Worm (Caenorhabditis elegans) whole organism, L4 larva: ENCODE measurements around the gene F16G10.11.
A peak's percentile ranks its signal among the peaks of the same experiment; 100 is the strongest.

Experiments
- F10B5.3 ChIP-seq: sonication (generic microtip); optimal IDR thresholded peaks from 2 replicates; lab custom pipeline; 2016; ENCODE audit warnings: mild to moderate bottlenecking, missing genetic modification characterization, missing compliant biosample characterization
- R02D3.7 ChIP-seq: fragments of 150-350 bp; sonication (generic microtip); optimal IDR thresholded peaks from 3 replicates; lab custom pipeline; 2014; ENCODE audit warnings: missing biosample characterization, missing genetic modification characterization
- Y105C5A.15 ChIP-seq: fragments of 200-800 bp; sonication (Bioruptor generic); IDR thresholded peaks from 2 replicates; pipeline ENCODE4 v1.3.6; 2022; ENCODE audit warnings: missing genetic modification characterization, missing compliant biosample characterization
- ZK337.2 ChIP-seq: fragments of 200-800 bp; sonication (Bioruptor generic); IDR thresholded peaks from 2 replicates; pipeline ENCODE4 v1.3.6; 2022; ENCODE audit warnings: missing genetic modification reagents, missing genetic modification characterization, missing compliant biosample characterization
- aha-1 ChIP-seq: fragments of 150-350 bp; peaks from one replicate; lab custom pipeline; 2014; ENCODE audit warnings: missing biosample characterization, missing genetic modification characterization
- ama-1 ChIP-seq: fragments of 150-350 bp; optimal IDR thresholded peaks from 2 replicates; lab custom pipeline; 2014; ENCODE audit warnings: inconsistent platforms, mixed read lengths
- arid-1 ChIP-seq: fragments of 200-800 bp; sonication (Bioruptor generic); conservative IDR thresholded peaks from 2 replicates; pipeline ENCODE4 v1.3.6; 2022; ENCODE audit warnings: missing genetic modification reagents, missing genetic modification characterization, missing compliant biosample characterization
- attf-4 ChIP-seq: sonication (generic microtip); optimal IDR thresholded peaks from 3 replicates; lab custom pipeline; 2017; ENCODE audit warnings: missing biosample characterization, missing genetic modification characterization
- ceh-32 ChIP-seq: sonication (generic microtip); optimal IDR thresholded peaks from 2 replicates; lab custom pipeline; 2016; ENCODE audit warnings: mild to moderate bottlenecking, missing genetic modification characterization, missing compliant biosample characterization; ENCODE audit not compliant: poor library complexity
- daf-16 ChIP-seq, 3 experiments: sonication (generic microtip); optimal IDR thresholded peaks; 2 replicates each; lab custom pipeline; 2016 to 2017; ENCODE audit warnings: missing genetic modification characterization in 3 of 3, missing genetic modification reagents in 3 of 3, mild to moderate bottlenecking in 2 of 3, missing compliant biosample characterization in 2 of 3, missing biosample characterization in 1 of 3, moderate library complexity in 1 of 3
- dmd-9 ChIP-seq: fragments of 200-800 bp; sonication (Bioruptor generic); IDR thresholded peaks from 2 replicates; pipeline ENCODE4 v1.3.6; 2022; ENCODE audit warnings: missing genetic modification reagents, missing genetic modification characterization, missing compliant biosample characterization
- fos-1 ChIP-seq: fragments of 150-350 bp; optimal IDR thresholded peaks from 2 replicates; lab custom pipeline; 2014; ENCODE audit warnings: missing biosample characterization, missing genetic modification characterization
- hif-1 ChIP-seq, 2 experiments: sonication (generic microtip); optimal IDR thresholded peaks; 2 replicates each; lab custom pipeline; 2016 to 2017; ENCODE audit warnings: missing compliant biosample characterization in 2 of 2, missing genetic modification characterization in 2 of 2, missing genetic modification reagents in 2 of 2, missing genotype in 2 of 2, mild to moderate bottlenecking in 1 of 2
- hlh-30 ChIP-seq: sonication (generic microtip); optimal IDR thresholded peaks from 2 replicates; lab custom pipeline; 2017; ENCODE audit warnings: antibody characterized with exemption, mild to moderate bottlenecking, missing genetic modification characterization, missing compliant biosample characterization; ENCODE audit not compliant: insufficient read depth
- lin-15B ChIP-seq: fragments of 150-350 bp; sonication (generic microtip); optimal IDR thresholded peaks from 3 replicates; lab custom pipeline; 2014; ENCODE audit warnings: missing biosample characterization, missing genetic modification characterization
- lin-29 ChIP-seq: fragments of 200-800 bp; sonication (Bioruptor generic); IDR thresholded peaks from 2 replicates; pipeline ENCODE4 v1.3.6; 2022; ENCODE audit warnings: missing genetic modification reagents, missing genetic modification characterization, missing compliant biosample characterization
- lir-3 ChIP-seq: sonication (generic microtip); optimal IDR thresholded peaks from 2 replicates; lab custom pipeline; 2016; ENCODE audit warnings: mild to moderate bottlenecking, missing genetic modification characterization, missing compliant biosample characterization
- madf-5 ChIP-seq, 2 experiments: fragments of 200-800 bp; sonication (Bioruptor generic); IDR thresholded peaks; 2 replicates each; pipeline ENCODE4 v1.3.6; 2022; ENCODE audit warnings: missing compliant biosample characterization in 2 of 2, missing genetic modification characterization in 2 of 2
- madf-9 ChIP-seq: fragments of 200-800 bp; sonication (Bioruptor generic); conservative IDR thresholded peaks from 2 replicates; pipeline ENCODE4 v1.3.6; 2022; ENCODE audit warnings: missing genetic modification reagents, missing genetic modification characterization, missing compliant biosample characterization
- mep-1 ChIP-seq: fragments of 150-350 bp; sonication (generic microtip); optimal IDR thresholded peaks from 3 replicates; lab custom pipeline; 2014; ENCODE audit warnings: missing biosample characterization, missing genetic modification characterization
- nhr-28 ChIP-seq: fragments of 150-350 bp; optimal IDR thresholded peaks from 2 replicates; lab custom pipeline; 2014; ENCODE audit warnings: missing biosample characterization, missing genetic modification characterization
- nhr-77 ChIP-seq: fragments of 150-350 bp; optimal IDR thresholded peaks from 2 replicates; lab custom pipeline; 2014; ENCODE audit warnings: missing biosample characterization, missing genetic modification characterization
- pqm-1 ChIP-seq: sonication (generic microtip); optimal IDR thresholded peaks from 2 replicates; lab custom pipeline; 2017; ENCODE audit warnings: missing biosample characterization, missing genetic modification characterization
- rbr-2 ChIP-seq: sonication (generic microtip); optimal IDR thresholded peaks from 2 replicates; lab custom pipeline; 2016; ENCODE audit warnings: missing genotype, missing genetic modification characterization, missing compliant biosample characterization
- sdz-12 ChIP-seq: fragments of 200-800 bp; sonication (Bioruptor generic); optimal IDR thresholded peaks from 2 replicates; lab custom pipeline; 2018; ENCODE audit warnings: mild to moderate bottlenecking, missing genetic modification characterization, missing compliant biosample characterization
- set-16 ChIP-seq: fragments of 200-800 bp; sonication (Bioruptor generic); IDR thresholded peaks from 2 replicates; pipeline ENCODE4 v1.3.6; 2022; ENCODE audit warnings: missing genetic modification reagents, missing genetic modification characterization, missing compliant biosample characterization
- spr-1 ChIP-seq: sonication (generic microtip); optimal IDR thresholded peaks from 2 replicates; lab custom pipeline; 2016; ENCODE audit warnings: mild to moderate bottlenecking, missing genetic modification characterization, missing compliant biosample characterization
- unc-62 ChIP-seq, 3 experiments: fragments of 150-350 bp in 1 of 3; sonication (generic microtip); optimal IDR thresholded peaks in 2 of 3; peaks in 1 of 3; 1 replicate in 1 of 3; 2 replicates in 2 of 3; lab custom pipeline; 2014 to 2017; ENCODE audit warnings: missing biosample characterization in 3 of 3, missing genetic modification characterization in 3 of 3, missing genetic modification reagents in 3 of 3, missing genotype in 1 of 3
- zag-1 ChIP-seq: fragments of 150-350 bp; optimal IDR thresholded peaks from 2 replicates; lab custom pipeline; 2014; ENCODE audit warnings: missing biosample characterization, missing genetic modification characterization
- zip-11 ChIP-seq: fragments of 200-800 bp; sonication (Bioruptor generic); IDR thresholded peaks from 2 replicates; pipeline ENCODE4 v1.3.6; 2022; ENCODE audit warnings: missing genetic modification characterization, missing compliant biosample characterization
- ztf-11 ChIP-seq: fragments of 150-350 bp; optimal IDR thresholded peaks from 2 replicates; lab custom pipeline; 2014; ENCODE audit warnings: missing biosample characterization, missing genetic modification characterization
- ztf-7 ChIP-seq: fragments of 150-350 bp; optimal IDR thresholded peaks from 2 replicates; lab custom pipeline; 2014; ENCODE audit warnings: missing biosample characterization, missing genetic modification characterization

Gene F16G10.11

DNA sequence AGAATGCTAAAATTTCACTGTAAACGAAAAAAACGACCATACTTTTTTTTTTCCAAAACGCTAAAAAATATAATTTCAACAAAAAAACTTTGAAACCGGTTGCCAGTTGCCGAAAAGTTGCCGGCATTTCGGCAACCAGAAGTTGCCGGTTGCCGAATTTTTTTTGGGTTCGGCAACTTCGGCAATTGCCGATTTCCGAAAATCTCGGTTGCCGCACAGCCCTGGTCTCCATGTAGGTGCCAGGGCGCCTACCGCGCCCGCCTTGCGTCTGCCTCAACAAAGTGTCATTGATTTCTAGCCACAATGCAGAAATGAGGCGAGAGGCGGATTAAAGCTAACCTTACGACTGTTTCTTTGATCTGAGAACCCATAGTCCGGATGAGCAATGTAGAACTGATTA lies 17.4 kb upstream of the F16G10.11 start:
- TF ChIP-seq ama-1 (no peak), zag-1 (tag; lab: Kevin White, UChicago) (no peak), ceh-32 (tag; lab: Kevin White, UChicago) (no peak), hlh-30 (tag; lab: Kevin White, UChicago) (no peak), set-16 (GFP tag; lab: Robert Waterston, UW) (peak; percentile 56; the same call in 1 of the 2 replicates), arid-1 (GFP tag; lab: Robert Waterston, UW) (no peak), hif-1 (tag; optimal IDR thresholded peaks at IDR 0.05; lab: Kevin White, UChicago) (no peak), ztf-7 (tag; lab: Kevin White, UChicago) (no peak), daf-16 (GFP tag; optimal IDR thresholded peaks at IDR 0.05; lab: Kevin White, UChicago) (no peak), daf-16 (tag; optimal IDR thresholded peaks at IDR 0.05; lab: Kevin White, UChicago) (no peak), madf-5 (GFP tag; IDR thresholded peaks at IDR 0.05; lab: Robert Waterston, UW) (0 out of 4 replicates have a peak, but pooled peaks of 1 of the 2 experiments have one; percentile 22), ztf-11 (tag; lab: Kevin White, UChicago) (no peak), aha-1 (tag; lab: Kevin White, UChicago) (peak; percentile 82)

DNA sequence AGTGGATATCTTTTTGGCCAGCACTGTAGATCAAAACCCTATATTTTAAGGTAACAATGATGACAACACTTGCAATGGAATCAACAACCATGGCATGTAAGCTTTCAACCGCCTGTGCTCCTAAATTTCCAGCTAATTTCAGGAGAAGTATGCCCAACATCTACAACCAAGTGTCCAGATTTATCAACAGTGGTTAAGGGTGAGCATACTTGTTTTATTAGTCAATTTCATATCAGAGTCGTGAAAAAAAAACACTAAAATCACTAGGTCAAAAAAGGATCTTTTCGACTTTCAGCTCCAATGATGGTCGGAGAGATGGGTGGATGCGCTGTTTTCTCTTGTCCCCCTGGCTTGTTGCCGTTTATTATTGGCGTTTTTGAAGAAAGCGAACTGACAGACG lies 10.3 kb upstream of the F16G10.11 start, which contains the start of gene F16G10.1:
Gene F16G10.1 (plus strand): TSS at position 301 of the 400 bp plus-strand sequence.
- no peak for TF ChIP-seq ceh-32 (tag; lab: Kevin White, UChicago)
- peak in 1 of 2 experiments; percentile 52 for TF ChIP-seq unc-62 (GFP tag; optimal IDR thresholded peaks at IDR 0.05 in 1 of 2; lab: Kevin White, UChicago)
- TF ChIP-seq unc-62 (tag; optimal IDR thresholded peaks at IDR 0.05; lab: Kevin White, UChicago): no peak
- TF ChIP-seq, all 104 proteins: peak for 1

DNA sequence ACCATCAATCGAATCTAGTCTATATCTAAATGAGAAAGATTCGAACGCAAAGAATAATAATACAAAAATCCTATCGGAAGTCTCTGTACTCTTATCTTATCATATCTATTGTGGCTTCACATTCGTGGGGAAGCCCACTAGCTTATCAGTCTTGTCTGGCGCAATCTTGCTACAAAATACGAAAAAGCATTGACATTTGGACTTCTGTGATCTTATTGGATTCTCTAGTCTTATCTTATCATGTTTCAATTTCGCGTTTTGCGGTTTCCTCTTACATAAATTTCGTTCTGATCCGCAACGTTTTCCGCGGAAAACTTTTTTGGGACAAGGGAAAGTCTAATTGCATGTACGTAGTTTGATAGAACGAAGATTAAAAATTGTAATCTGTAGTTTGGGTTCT lies 6.1 kb upstream of the F16G10.11 start:
- TF ChIP-seq lir-3 (tag; lab: Kevin White, UChicago): no peak
- peak; percentile 43 for TF ChIP-seq aha-1 (tag; lab: Kevin White, UChicago)
- TF ChIP-seq nhr-28 (tag; lab: Kevin White, UChicago): peak; percentile 95

DNA sequence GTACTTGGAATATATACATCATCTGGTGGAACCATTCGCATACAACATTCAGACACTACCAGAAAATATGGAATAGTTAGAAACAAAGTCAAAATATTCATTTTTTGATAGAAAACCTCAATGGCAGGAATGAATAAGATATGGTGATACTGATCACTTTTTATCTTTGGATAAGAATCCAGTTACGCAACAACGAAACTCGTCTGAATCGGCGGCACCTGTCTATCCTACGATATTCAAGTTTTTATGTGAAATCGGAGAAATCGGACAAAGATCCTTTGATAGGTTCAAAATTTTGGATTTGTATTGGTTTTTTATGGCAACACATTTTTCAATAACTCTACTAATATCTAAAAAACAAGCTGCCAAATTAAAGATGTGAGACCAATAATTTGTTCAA lies 5.2 kb upstream of the F16G10.11 start, which contains the start of gene F16G10.14:
Gene F16G10.14 (minus strand): TSS at position 101 of the 400 bp plus-strand sequence.
- TF ChIP-seq madf-9 (no peak), dmd-9 (no peak), rbr-2 (no peak), zip-11 (GFP tag; lab: Robert Waterston, UW) (no peak), sdz-12 (GFP tag; lab: Kevin White, UChicago) (no peak)

DNA sequence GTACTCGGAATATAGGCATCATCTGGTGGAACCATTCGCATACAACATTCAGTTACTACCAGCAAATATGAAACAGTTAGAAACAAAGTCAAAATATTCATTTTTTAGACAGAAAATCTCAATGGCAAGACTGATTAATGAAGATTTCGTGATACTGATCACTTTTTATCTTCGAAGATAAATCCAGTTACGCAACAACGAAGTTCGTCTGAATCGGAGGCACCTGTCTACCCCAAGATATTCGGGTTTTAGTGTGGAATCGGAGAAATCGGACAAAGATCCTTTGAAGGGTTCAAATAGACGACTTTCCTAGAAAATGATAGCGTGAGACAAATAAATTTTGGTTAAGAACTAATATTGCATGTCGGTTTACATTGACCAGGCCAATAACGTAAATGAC lies 2.1 kb upstream of the F16G10.11 start, which contains the start of gene F16G10.13:
Gene F16G10.13 (minus strand): TSS at position 101 of the 400 bp plus-strand sequence.
- no peak for TF ChIP-seq spr-1 (tag; lab: Kevin White, UChicago)
- no peak for TF ChIP-seq lir-3 (tag; lab: Kevin White, UChicago)
- no peak for TF ChIP-seq lin-29
- no peak for TF ChIP-seq nhr-77 (tag; lab: Kevin White, UChicago)
- no peak for TF ChIP-seq pqm-1 (tag; lab: Kevin White, UChicago)
- TF ChIP-seq mep-1: no peak
- TF ChIP-seq rbr-2: no peak
- TF ChIP-seq fos-1: no peak
- no peak for TF ChIP-seq lin-15B (tag; lab: Kevin White, UChicago)
- TF ChIP-seq Y105C5A.15 (GFP tag; lab: Robert Waterston, UW): no peak
- TF ChIP-seq ztf-11 (tag; lab: Kevin White, UChicago): no peak
- TF ChIP-seq R02D3.7: no peak
- no peak for TF ChIP-seq ZK337.2 (GFP tag; lab: Robert Waterston, UW)
- no peak for TF ChIP-seq attf-4 (tag; lab: Kevin White, UChicago)
- TF ChIP-seq F10B5.3 (tag; lab: Kevin White, UChicago): no peak
- TF ChIP-seq hlh-30 (tag; lab: Kevin White, UChicago): no peak
